Worm (Caenorhabditis elegans) whole organism, L4 larva: Measurements from ENCODE around the gene aqp-8.
A peak's percentile ranks its signal among the peaks of the same experiment; 100 is the strongest.

Source experiments
- D1046.2 ChIP-seq: fragments of 200-800 bp; sonication (Bioruptor generic); IDR thresholded peaks from 2 replicates; pipeline ENCODE4 v1.3.6; 2022; ENCODE audit warnings: missing genetic modification characterization, missing compliant biosample characterization
- T20F7.1 ChIP-seq: fragments of 200-800 bp; sonication (Bioruptor generic); optimal IDR thresholded peaks from 2 replicates; lab custom pipeline; 2018; ENCODE audit warnings: mild to moderate bottlenecking, missing genetic modification characterization, missing compliant biosample characterization
- Y48G9A.11 ChIP-seq: fragments of 200-800 bp; sonication (Bioruptor generic); IDR thresholded peaks from 2 replicates; pipeline ENCODE4 v1.3.6; 2022; ENCODE audit warnings: missing genetic modification reagents, missing genetic modification characterization, missing compliant biosample characterization
- Y75B8A.6 ChIP-seq: fragments of 200-800 bp; sonication (Bioruptor generic); IDR thresholded peaks from 2 replicates; pipeline ENCODE4 v1.3.6; 2022; ENCODE audit warnings: missing genetic modification reagents, missing genetic modification characterization, missing compliant biosample characterization
- ZK337.2 ChIP-seq: fragments of 200-800 bp; sonication (Bioruptor generic); IDR thresholded peaks from 2 replicates; pipeline ENCODE4 v1.3.6; 2022; ENCODE audit warnings: missing genetic modification reagents, missing genetic modification characterization, missing compliant biosample characterization
- ZK546.5 ChIP-seq, 2 experiments: sonication (generic microtip); optimal IDR thresholded peaks; 2 replicates each; lab custom pipeline; 2017; ENCODE audit warnings: missing biosample characterization in 2 of 2, missing genetic modification characterization in 2 of 2
- ama-1 ChIP-seq: fragments of 150-350 bp; optimal IDR thresholded peaks from 2 replicates; lab custom pipeline; 2014; ENCODE audit warnings: inconsistent platforms, mixed read lengths
- attf-4 ChIP-seq: sonication (generic microtip); optimal IDR thresholded peaks from 3 replicates; lab custom pipeline; 2017; ENCODE audit warnings: missing biosample characterization, missing genetic modification characterization
- ceh-20 ChIP-seq: fragments of 200-800 bp; sonication (Bioruptor generic); IDR thresholded peaks from 2 replicates; pipeline ENCODE4 v1.3.6; 2022; ENCODE audit warnings: missing genetic modification reagents, missing genetic modification characterization, missing compliant biosample characterization
- ceh-28 ChIP-seq: fragments of 150-350 bp; optimal IDR thresholded peaks from 2 replicates; lab custom pipeline; 2014; ENCODE audit warnings: missing biosample characterization, missing genetic modification reagents, missing genetic modification characterization
- ceh-32 ChIP-seq: sonication (generic microtip); optimal IDR thresholded peaks from 2 replicates; lab custom pipeline; 2016; ENCODE audit warnings: mild to moderate bottlenecking, missing genetic modification characterization, missing compliant biosample characterization; ENCODE audit not compliant: poor library complexity
- ceh-82 ChIP-seq: sonication (generic microtip); optimal IDR thresholded peaks from 2 replicates; lab custom pipeline; 2017; ENCODE audit warnings: missing biosample characterization, missing genetic modification characterization
- ces-1 ChIP-seq: fragments of 150-350 bp; sonication (generic microtip); optimal IDR thresholded peaks from 4 replicates; lab custom pipeline; 2014; ENCODE audit warnings: missing biosample characterization, missing genetic modification reagents, missing genetic modification characterization
- daf-12 ChIP-seq: fragments of 150-350 bp; optimal IDR thresholded peaks from 2 replicates; lab custom pipeline; 2014; ENCODE audit warnings: missing biosample characterization, missing genetic modification reagents, missing genetic modification characterization
- daf-16 ChIP-seq, 3 experiments: sonication (generic microtip); optimal IDR thresholded peaks; 2 replicates each; lab custom pipeline; 2016 to 2017; ENCODE audit warnings: missing genetic modification characterization in 3 of 3, missing genetic modification reagents in 3 of 3, mild to moderate bottlenecking in 2 of 3, missing compliant biosample characterization in 2 of 3, missing biosample characterization in 1 of 3, moderate library complexity in 1 of 3
- daf-19 ChIP-seq: fragments of 200-800 bp; sonication (Bioruptor generic); conservative IDR thresholded peaks from 2 replicates; pipeline ENCODE4 v1.3.6; 2022; ENCODE audit warnings: missing genetic modification characterization, missing compliant biosample characterization
- daf-8 ChIP-seq: fragments of 200-800 bp; sonication (Bioruptor generic); IDR thresholded peaks from 2 replicates; pipeline ENCODE4 v1.3.6; 2022; ENCODE audit warnings: missing genetic modification characterization, missing compliant biosample characterization
- dmd-6 ChIP-seq: fragments of 200-800 bp; sonication (Bioruptor generic); IDR thresholded peaks from 2 replicates; pipeline ENCODE4 v1.3.6; 2022; ENCODE audit warnings: missing genetic modification reagents, missing genetic modification characterization, missing compliant biosample characterization
- dmd-8 ChIP-seq: fragments of 200-800 bp; sonication (Bioruptor generic); IDR thresholded peaks from 2 replicates; pipeline ENCODE4 v1.3.6; 2022; ENCODE audit warnings: missing genetic modification characterization, missing compliant biosample characterization
- dmd-9 ChIP-seq: fragments of 200-800 bp; sonication (Bioruptor generic); IDR thresholded peaks from 2 replicates; pipeline ENCODE4 v1.3.6; 2022; ENCODE audit warnings: missing genetic modification reagents, missing genetic modification characterization, missing compliant biosample characterization
- dpl-1 ChIP-seq: fragments of 150-350 bp; optimal IDR thresholded peaks from 2 replicates; lab custom pipeline; 2014; ENCODE audit warnings: missing biosample characterization, missing genetic modification reagents, missing genetic modification characterization
- duxl-1 ChIP-seq: sonication (generic microtip); optimal IDR thresholded peaks from 2 replicates; lab custom pipeline; 2016; ENCODE audit warnings: mild to moderate bottlenecking, missing genetic modification characterization, moderate library complexity, missing compliant biosample characterization; ENCODE audit not compliant: poor library complexity
- fkh-10 ChIP-seq: fragments of 150-350 bp; optimal IDR thresholded peaks from 2 replicates; lab custom pipeline; 2014; ENCODE audit warnings: missing biosample characterization, missing genetic modification reagents, missing genetic modification characterization
- hlh-30 ChIP-seq: sonication (generic microtip); optimal IDR thresholded peaks from 2 replicates; lab custom pipeline; 2017; ENCODE audit warnings: antibody characterized with exemption, mild to moderate bottlenecking, missing genetic modification characterization, missing compliant biosample characterization; ENCODE audit not compliant: insufficient read depth
- lim-7 ChIP-seq: fragments of 200-800 bp; sonication (Bioruptor generic); IDR thresholded peaks from 2 replicates; pipeline ENCODE4 v1.3.6; 2022; ENCODE audit warnings: missing genetic modification characterization, missing compliant biosample characterization
- lin-1 ChIP-seq: fragments of 200-800 bp; sonication (Bioruptor generic); IDR thresholded peaks from 2 replicates; pipeline ENCODE4 v1.3.6; 2022; ENCODE audit warnings: missing genetic modification reagents, missing genetic modification characterization, missing compliant biosample characterization
- lin-13 ChIP-seq: fragments of 150-350 bp; optimal IDR thresholded peaks from 2 replicates; lab custom pipeline; 2014; ENCODE audit warnings: missing biosample characterization, missing genetic modification reagents, missing genetic modification characterization
- lin-15B ChIP-seq: fragments of 150-350 bp; sonication (generic microtip); optimal IDR thresholded peaks from 3 replicates; lab custom pipeline; 2014; ENCODE audit warnings: missing biosample characterization, missing genetic modification characterization
- lin-38 ChIP-seq: fragments of 200-800 bp; sonication (Bioruptor generic); IDR thresholded peaks from 2 replicates; pipeline ENCODE4 v1.3.6; 2022; ENCODE audit warnings: missing genetic modification reagents, missing genetic modification characterization, missing compliant biosample characterization
- mdl-1 ChIP-seq, 2 experiments: fragments of 150-350 bp in 1 of 2; sonication (generic microtip) in 1 of 2; optimal IDR thresholded peaks; 2 replicates each; lab custom pipeline; 2014 to 2017; ENCODE audit warnings: missing biosample characterization in 2 of 2, missing genetic modification characterization in 2 of 2
- mep-1 ChIP-seq: fragments of 150-350 bp; sonication (generic microtip); optimal IDR thresholded peaks from 3 replicates; lab custom pipeline; 2014; ENCODE audit warnings: missing biosample characterization, missing genetic modification characterization
- nhr-10 ChIP-seq: fragments of 150-350 bp; optimal IDR thresholded peaks from 2 replicates; lab custom pipeline; 2014; ENCODE audit warnings: missing biosample characterization, missing genetic modification characterization
- nhr-11 ChIP-seq: fragments of 150-350 bp; optimal IDR thresholded peaks from 2 replicates; lab custom pipeline; 2014; ENCODE audit warnings: missing biosample characterization, missing genetic modification characterization
- nhr-111 ChIP-seq: fragments of 200-800 bp; sonication (Bioruptor generic); optimal IDR thresholded peaks from 2 replicates; lab custom pipeline; 2018; ENCODE audit warnings: mild to moderate bottlenecking, missing genetic modification characterization, missing compliant biosample characterization
- nhr-25 ChIP-seq: sonication (generic microtip); optimal IDR thresholded peaks from 2 replicates; lab custom pipeline; 2017; ENCODE audit warnings: missing genetic modification characterization, mild to moderate bottlenecking, missing compliant biosample characterization, antibody characterized with exemption, moderate library complexity, borderline replicate concordance; ENCODE audit not compliant: insufficient read depth
- nhr-28 ChIP-seq: fragments of 150-350 bp; optimal IDR thresholded peaks from 2 replicates; lab custom pipeline; 2014; ENCODE audit warnings: missing biosample characterization, missing genetic modification characterization
- nhr-42 ChIP-seq: fragments of 200-800 bp; sonication (Bioruptor generic); IDR thresholded peaks from 2 replicates; pipeline ENCODE4 v1.3.6; 2022; ENCODE audit warnings: missing genetic modification characterization, missing compliant biosample characterization
- nhr-6 ChIP-seq: fragments of 150-350 bp; optimal IDR thresholded peaks from 2 replicates; lab custom pipeline; 2014; ENCODE audit warnings: missing biosample characterization, missing genetic modification characterization
- nhr-77 ChIP-seq: fragments of 150-350 bp; optimal IDR thresholded peaks from 2 replicates; lab custom pipeline; 2014; ENCODE audit warnings: missing biosample characterization, missing genetic modification characterization
- pqm-1 ChIP-seq: sonication (generic microtip); optimal IDR thresholded peaks from 2 replicates; lab custom pipeline; 2017; ENCODE audit warnings: missing biosample characterization, missing genetic modification characterization
- rbr-2 ChIP-seq: sonication (generic microtip); optimal IDR thresholded peaks from 2 replicates; lab custom pipeline; 2016; ENCODE audit warnings: missing genotype, missing genetic modification characterization, missing compliant biosample characterization
- set-16 ChIP-seq: fragments of 200-800 bp; sonication (Bioruptor generic); IDR thresholded peaks from 2 replicates; pipeline ENCODE4 v1.3.6; 2022; ENCODE audit warnings: missing genetic modification reagents, missing genetic modification characterization, missing compliant biosample characterization
- spr-1 ChIP-seq: sonication (generic microtip); optimal IDR thresholded peaks from 2 replicates; lab custom pipeline; 2016; ENCODE audit warnings: mild to moderate bottlenecking, missing genetic modification characterization, missing compliant biosample characterization
- spr-3 ChIP-seq: fragments of 200-800 bp; sonication (Bioruptor generic); optimal IDR thresholded peaks from 2 replicates; lab custom pipeline; 2018; ENCODE audit warnings: mild to moderate bottlenecking, missing genetic modification characterization, missing compliant biosample characterization
- tra-1 ChIP-seq: fragments of 200-800 bp; sonication (Bioruptor generic); IDR thresholded peaks from 2 replicates; pipeline ENCODE4 v1.3.6; 2022; ENCODE audit warnings: missing genetic modification reagents, missing genetic modification characterization, missing compliant biosample characterization
- unc-130 ChIP-seq: sonication (generic microtip); optimal IDR thresholded peaks from 2 replicates; lab custom pipeline; 2016; ENCODE audit warnings: missing genetic modification reagents, missing genetic modification characterization, missing compliant biosample characterization
- zfp-2 ChIP-seq: sonication (generic microtip); optimal IDR thresholded peaks from 2 replicates; lab custom pipeline; 2016; ENCODE audit warnings: mild to moderate bottlenecking, missing genetic modification characterization, missing compliant biosample characterization
- zfp-3 ChIP-seq: fragments of 200-800 bp; sonication (Bioruptor generic); conservative IDR thresholded peaks from 2 replicates; pipeline ENCODE4 v1.3.6; 2022; ENCODE audit warnings: missing genetic modification reagents, missing genetic modification characterization, missing compliant biosample characterization
- zip-2 ChIP-seq: fragments of 150-350 bp; optimal IDR thresholded peaks from 2 replicates; lab custom pipeline; 2014; ENCODE audit warnings: missing biosample characterization, missing genetic modification characterization

aqp-8 gene

DNA sequence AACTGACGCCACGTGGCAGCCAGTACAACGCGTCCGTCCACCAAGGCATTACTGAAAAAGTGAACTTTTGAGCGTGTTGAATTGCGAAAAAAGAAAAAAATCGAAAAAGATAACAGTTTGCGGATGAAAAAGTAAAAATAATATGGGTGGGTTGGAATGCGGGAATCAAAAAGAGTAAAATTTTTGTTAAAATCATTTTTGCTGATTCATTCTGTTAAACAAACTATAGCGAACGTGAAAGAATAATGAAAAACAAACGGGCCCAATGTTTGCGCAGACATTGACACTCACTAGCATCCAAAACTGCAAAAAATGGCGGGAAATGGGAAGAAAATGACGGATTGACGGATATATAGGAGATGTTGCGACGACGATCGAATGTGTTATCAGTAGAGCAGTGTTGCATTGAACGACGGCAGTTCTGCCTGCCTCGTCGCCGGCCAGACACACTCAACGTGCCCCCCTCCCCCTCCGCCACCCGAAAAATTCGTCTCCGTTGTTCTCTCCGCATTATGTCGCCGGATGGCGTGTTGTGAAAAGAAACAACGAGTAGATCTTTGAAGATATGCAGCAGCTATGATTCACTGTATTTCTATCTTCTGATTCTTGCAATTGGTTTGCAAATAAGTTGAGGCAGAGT lies 5.2 kb downstream of the aqp-8 start, which contains the start of gene hyl-2 (continued):
- 0 out of 2 replicates have a peak, but pooled peaks have one; percentile 33 for TF ChIP-seq ceh-20 (GFP tag; lab: Robert Waterston, UW)
- peak; percentile 3 for TF ChIP-seq nhr-25
- TF ChIP-seq dpl-1, result peak; percentile 7

DNA sequence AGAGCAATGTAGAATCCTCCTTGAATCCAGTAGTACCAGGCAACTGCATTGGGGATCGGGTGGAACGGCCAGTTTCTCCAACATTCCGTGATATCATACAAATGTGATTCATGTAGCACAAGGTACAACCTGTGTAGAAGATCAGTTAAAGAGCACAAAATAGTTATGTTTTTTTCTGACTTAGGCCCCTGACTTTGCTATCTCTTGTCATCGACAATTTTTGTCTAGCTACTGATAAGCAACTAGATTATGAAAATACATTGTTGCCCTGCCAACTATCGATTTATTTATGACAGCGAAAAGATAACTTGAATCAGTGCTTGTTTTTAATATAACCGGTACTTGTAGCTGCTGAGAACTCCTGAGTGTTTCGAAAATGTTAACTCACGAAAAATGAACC lies 6.5 kb downstream of the aqp-8 start:
- TF ChIP-seq Y75B8A.6, result no peak
- TF ChIP-seq duxl-1 (tag; lab: Kevin White, UChicago), result no peak
- no peak for TF ChIP-seq dmd-9
- no peak for TF ChIP-seq daf-8
- peak; percentile 20 for TF ChIP-seq T20F7.1 (GFP tag; lab: Kevin White, UChicago)
- no peak for TF ChIP-seq ceh-28 (tag; lab: Kevin White, UChicago)
- no peak for TF ChIP-seq dpl-1
- no peak for TF ChIP-seq nhr-6
- no peak for TF ChIP-seq D1046.2 (GFP tag; lab: Robert Waterston, UW)
- TF ChIP-seq rbr-2 (tag; lab: Kevin White, UChicago), result no peak
- TF ChIP-seq lin-38 (GFP tag; lab: Robert Waterston, UW), result no peak
- TF ChIP-seq pqm-1 (tag; lab: Kevin White, UChicago), result peak; percentile 67
- no peak for TF ChIP-seq spr-1 (tag; lab: Kevin White, UChicago)
- TF ChIP-seq ceh-82, result no peak
- no peak for TF ChIP-seq fkh-10 (GFP tag; lab: Kevin White, UChicago)
- TF ChIP-seq nhr-11, result no peak
- no peak for TF ChIP-seq spr-3
- TF ChIP-seq ceh-32 (tag; lab: Kevin White, UChicago), result no peak
- TF ChIP-seq tra-1 (GFP tag; lab: Robert Waterston, UW), result 0 out of 2 replicates have a peak, but pooled peaks have one; percentile 44
- TF ChIP-seq nhr-77 (tag; lab: Kevin White, UChicago), result peak; percentile 39
- TF ChIP-seq daf-16 (GFP tag; optimal IDR thresholded peaks at IDR 0.05; lab: Kevin White, UChicago), result no peak
- peak; percentile 89 for TF ChIP-seq daf-16 (tag; optimal IDR thresholded peaks at IDR 0.05; lab: Kevin White, UChicago)
- TF ChIP-seq daf-12, result no peak
- peak in 1 of 2 experiments; percentile 15 for TF ChIP-seq mdl-1 (tag; optimal IDR thresholded peaks at IDR 0.05; lab: Kevin White, UChicago)
- TF ChIP-seq nhr-42 (GFP tag; lab: Robert Waterston, UW), result no peak
- TF ChIP-seq ZK337.2 (GFP tag; lab: Robert Waterston, UW), result no peak
- TF ChIP-seq unc-130, result no peak
- no peak for TF ChIP-seq ZK546.5 (tag; optimal IDR thresholded peaks at IDR 0.05; lab: Kevin White, UChicago)
- no peak for TF ChIP-seq ama-1 (lab: Kevin White, UChicago)
- TF ChIP-seq zfp-2 (tag; lab: Kevin White, UChicago), result no peak
- TF ChIP-seq mep-1, result no peak
- TF ChIP-seq Y48G9A.11 (GFP tag; lab: Robert Waterston, UW), result no peak
- no peak for TF ChIP-seq set-16 (GFP tag; lab: Robert Waterston, UW)
- no peak for TF ChIP-seq ces-1 (GFP tag; lab: Kevin White, UChicago)
- TF ChIP-seq nhr-111, result no peak
- no peak for TF ChIP-seq lin-13 (GFP tag; lab: Kevin White, UChicago)
- TF ChIP-seq lim-7 (GFP tag; lab: Robert Waterston, UW), result no peak
- no peak for TF ChIP-seq nhr-25
- peak; percentile 66 for TF ChIP-seq dmd-6 (GFP tag; lab: Robert Waterston, UW)
- no peak for TF ChIP-seq daf-19 (GFP tag; lab: Robert Waterston, UW)
- no peak for TF ChIP-seq dmd-8 (GFP tag; lab: Robert Waterston, UW)
- TF ChIP-seq lin-1 (GFP tag; lab: Robert Waterston, UW), result no peak
- TF ChIP-seq lin-15B, result no peak
- TF ChIP-seq attf-4 (tag; lab: Kevin White, UChicago), result no peak
- TF ChIP-seq hlh-30 (tag; lab: Kevin White, UChicago), result peak; percentile 3
- TF ChIP-seq nhr-28 (tag; lab: Kevin White, UChicago), result peak; percentile 71
- TF ChIP-seq nhr-10, result no peak
- no peak for TF ChIP-seq zip-2 (tag; lab: Kevin White, UChicago)
- no peak for TF ChIP-seq zfp-3 (GFP tag; lab: Robert Waterston, UW)
